Worm (Caenorhabditis elegans) whole organism, L2 larva: Measurements from ENCODE around the gene gur-4.

Source experiments
- F13H6.1 ChIP-seq: sonication (generic microtip); optimal IDR thresholded peaks from 2 replicates; lab custom pipeline; 2016; ENCODE audit warnings: missing genetic modification characterization, missing compliant biosample characterization
- ZK546.5 ChIP-seq: sonication (generic microtip); optimal IDR thresholded peaks from 2 replicates; lab custom pipeline; 2017; ENCODE audit warnings: missing biosample characterization, missing genetic modification characterization
- blmp-1 ChIP-seq: sonication (generic microtip); optimal IDR thresholded peaks from 2 replicates; lab custom pipeline; 2017; ENCODE audit warnings: missing genetic modification characterization, mild to moderate bottlenecking, missing compliant biosample characterization, antibody characterized with exemption, moderate library complexity; ENCODE audit not compliant: insufficient read depth
- lin-39 ChIP-seq: fragments of 150-350 bp; optimal IDR thresholded peaks from 2 replicates; lab custom pipeline; 2014; ENCODE audit warnings: missing biosample characterization, missing genetic modification reagents, missing genetic modification characterization
- mab-5 ChIP-seq: fragments of 150-350 bp; optimal IDR thresholded peaks from 2 replicates; lab custom pipeline; 2014; ENCODE audit warnings: missing biosample characterization, missing genetic modification characterization
- nhr-237 ChIP-seq: fragments of 150-350 bp; optimal IDR thresholded peaks from 2 replicates; lab custom pipeline; 2014; ENCODE audit warnings: missing biosample characterization, missing genetic modification characterization
- snpc-4 ChIP-seq: fragments of 150-350 bp; optimal IDR thresholded peaks from 2 replicates; lab custom pipeline; 2014; ENCODE audit warnings: missing biosample characterization, missing genetic modification characterization
- unc-39 ChIP-seq: fragments of 150-350 bp; optimal IDR thresholded peaks from 2 replicates; lab custom pipeline; 2014; ENCODE audit warnings: missing biosample characterization, missing genetic modification characterization

- no peak for TF ChIP-seq mab-5
- TF ChIP-seq unc-39 (tag; lab: Kevin White, UChicago), result no peak
- no peak for TF ChIP-seq snpc-4 (tag; lab: Kevin White, UChicago)
- TF ChIP-seq F13H6.1 (tag; lab: Kevin White, UChicago), result no peak
- TF ChIP-seq blmp-1 (tag; lab: Kevin White, UChicago), result no peak
- TF ChIP-seq nhr-237 (tag; lab: Kevin White, UChicago), result no peak
- no peak for TF ChIP-seq ZK546.5
- TF ChIP-seq lin-39, result no peak
Measured at ce11 chrII:14068607-14069006, 36.0 kb upstream of the gur-4 start, which contains the start of gene xrn-1.
